Fruit fly (Drosophila melanogaster): Measurements from ENCODE around the gene Tasp1.

dm6 chr3L:16051719-16052122 lies 35.6 kb downstream of the Tasp1 start, which contains the start of gene Mbs:
- TF ChIP-seq Sin3A (optimal IDR thresholded peaks at IDR 0.05) (no peak), Myc (optimal IDR thresholded peaks at IDR 0.05) (no peak)

Data from Kc167 (cell line).